Worm (Caenorhabditis elegans): ENCODE data around the gene K09A9.6.

DNA sequence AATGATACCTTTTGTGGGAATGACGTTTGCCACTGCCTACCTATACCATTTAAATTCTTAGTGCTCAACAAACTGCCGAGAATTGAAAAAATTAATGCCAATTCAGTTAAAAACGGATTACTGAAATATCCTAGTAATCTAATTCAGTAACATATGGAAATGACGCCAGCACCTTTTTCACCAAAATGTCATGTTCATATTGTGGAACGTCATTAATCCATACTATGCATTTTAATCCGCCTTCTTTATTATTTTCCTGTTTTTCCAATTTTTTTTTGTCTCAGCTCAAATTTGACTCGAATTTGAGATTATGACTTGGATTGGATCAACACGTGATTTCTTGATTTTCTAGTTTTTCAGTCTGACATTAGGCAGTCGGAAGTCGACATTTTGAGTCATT lies 35.6 kb upstream of the K09A9.6 start:
- no peak for TF ChIP-seq snpc-4 (tag; optimal IDR thresholded peaks at IDR 0.05)
- TF ChIP-seq nhr-67 (tag; optimal IDR thresholded peaks at IDR 0.05) = no peak
- no peak for TF ChIP-seq nhr-237 (tag; optimal IDR thresholded peaks at IDR 0.05)
- no peak for TF ChIP-seq pha-4 (tag; optimal IDR thresholded peaks at IDR 0.05)
- no peak for TF ChIP-seq ZK546.5 (tag; optimal IDR thresholded peaks at IDR 0.05)
- no peak for TF ChIP-seq nhr-25 (tag; optimal IDR thresholded peaks at IDR 0.05)

Data from whole organism, L3 larva.